Worm (Caenorhabditis elegans): ENCODE data around the gene nhr-63.
A peak's percentile ranks its signal among the peaks of the same experiment; 100 is the strongest.

The nhr-63 gene

ce11 chrV:16043686-16044085, 41.3 kb downstream of the nhr-63 start:
- TF ChIP-seq sma-9 (GFP tag; optimal IDR thresholded peaks at IDR 0.05) (peak; percentile 23), sma-9 (tag; optimal IDR thresholded peaks at IDR 0.05) (no peak), crh-2 (tag; optimal IDR thresholded peaks at IDR 0.05) (peak; percentile 23), fos-1 (tag; optimal IDR thresholded peaks at IDR 0.05) (peak; percentile 31), nhr-25 (tag; optimal IDR thresholded peaks at IDR 0.05) (no peak), nhr-10 (tag; optimal IDR thresholded peaks at IDR 0.05) (no peak)

- no peak for TF ChIP-seq ama-1 (optimal IDR thresholded peaks at IDR 0.05)
- TF ChIP-seq sma-3 (GFP tag; optimal IDR thresholded peaks at IDR 0.05) = peak; percentile 42
- TF ChIP-seq nhr-129 (tag; optimal IDR thresholded peaks at IDR 0.05) = peak; percentile 43
- TF ChIP-seq sma-9 (GFP tag; optimal IDR thresholded peaks at IDR 0.05) = peak; percentile 86
- TF ChIP-seq sma-9 (tag; optimal IDR thresholded peaks at IDR 0.05) = no peak
- no peak for TF ChIP-seq egl-27 (tag; optimal IDR thresholded peaks at IDR 0.05)
- peak; percentile 55 for TF ChIP-seq gmeb-1 (tag; optimal IDR thresholded peaks at IDR 0.05)
- TF ChIP-seq crh-2 (tag; optimal IDR thresholded peaks at IDR 0.05) = peak; percentile 76
These were observed 43.4 kb downstream of the nhr-63 start, which contains the start of gene T10C6.15 for ce11 chrV:16045837-16046236. Gene T10C6.15, minus strand, starts transcription at chrV:16045940.

ce11 chrV:16046573-16046972, 44.2 kb downstream of the nhr-63 start, which contains the start of gene ZK285.2:
Gene ZK285.2, plus strand, starts transcription at chrV:16046873.
- no peak for TF ChIP-seq peb-1 (tag; optimal IDR thresholded peaks at IDR 0.05)
- no peak for TF ChIP-seq blmp-1 (tag; optimal IDR thresholded peaks at IDR 0.05; ENCODE audit: insufficient read depth)
- TF ChIP-seq sma-9 (GFP tag; optimal IDR thresholded peaks at IDR 0.05) = no peak
- TF ChIP-seq sma-9 (tag; optimal IDR thresholded peaks at IDR 0.05) = no peak
- no peak for TF ChIP-seq gmeb-1 (tag; optimal IDR thresholded peaks at IDR 0.05)
- TF ChIP-seq unc-55 (GFP tag; optimal IDR thresholded peaks at IDR 0.05) = no peak
- no peak for TF ChIP-seq sem-4 (tag; optimal IDR thresholded peaks at IDR 0.05)
- no peak for TF ChIP-seq aly-2 (tag; optimal IDR thresholded peaks at IDR 0.05)
- TF ChIP-seq R02D3.7 (tag; optimal IDR thresholded peaks at IDR 0.05) = no peak
- TF ChIP-seq elt-1 (tag; optimal IDR thresholded peaks at IDR 0.05) = no peak
- TF ChIP-seq sma-3 (GFP tag; optimal IDR thresholded peaks at IDR 0.05) = no peak
- TF ChIP-seq mbf-1 (tag; optimal IDR thresholded peaks at IDR 0.05) = no peak

- TF ChIP-seq ceh-82 (tag; optimal IDR thresholded peaks at IDR 0.05) (no peak), nhr-10 (tag; optimal IDR thresholded peaks at IDR 0.05) (no peak), mdl-1 (tag; optimal IDR thresholded peaks at IDR 0.05) (no peak), lin-11 (tag; optimal IDR thresholded peaks at IDR 0.05) (no peak), alr-1 (tag; optimal IDR thresholded peaks at IDR 0.05) (no peak), nhr-237 (tag; optimal IDR thresholded peaks at IDR 0.05) (no peak), nhr-77 (tag; optimal IDR thresholded peaks at IDR 0.05) (no peak), nhr-6 (tag; optimal IDR thresholded peaks at IDR 0.05) (no peak), elt-3 (tag; optimal IDR thresholded peaks at IDR 0.05) (no peak), blmp-1 (tag; optimal IDR thresholded peaks at IDR 0.05; ENCODE audit: insufficient read depth) (no peak), ztf-11 (tag; optimal IDR thresholded peaks at IDR 0.05) (no peak)
These were observed 44.7 kb downstream of the nhr-63 start for ce11 chrV:16047052-16047451.

ce11 chrV:16047508-16047907, 45.1 kb downstream of the nhr-63 start, which contains the start of gene str-198:
Gene str-198, plus strand, starts transcription at chrV:16047808.
- TF ChIP-seq sma-3 (GFP tag; optimal IDR thresholded peaks at IDR 0.05) = no peak
- TF ChIP-seq nhr-21 (tag; optimal IDR thresholded peaks at IDR 0.05) = no peak
- TF ChIP-seq Y55F3AM.14 (GFP tag; optimal IDR thresholded peaks at IDR 0.05) = no peak
- no peak for TF ChIP-seq nhr-237 (tag; optimal IDR thresholded peaks at IDR 0.05)
- TF ChIP-seq gmeb-1 (tag; optimal IDR thresholded peaks at IDR 0.05) = no peak
- TF ChIP-seq aly-2 (tag; optimal IDR thresholded peaks at IDR 0.05) = no peak
- no peak for TF ChIP-seq lsy-2 (tag; optimal IDR thresholded peaks at IDR 0.05)
- TF ChIP-seq egl-27 (tag; optimal IDR thresholded peaks at IDR 0.05) = no peak
- TF ChIP-seq ceh-16 (tag; optimal IDR thresholded peaks at IDR 0.05) = no peak
- TF ChIP-seq nhr-129 (tag; optimal IDR thresholded peaks at IDR 0.05) = no peak
- TF ChIP-seq snpc-4 (tag; optimal IDR thresholded peaks at IDR 0.05) = no peak
- no peak for TF ChIP-seq elt-1 (tag; optimal IDR thresholded peaks at IDR 0.05)
- TF ChIP-seq unc-55 (GFP tag; optimal IDR thresholded peaks at IDR 0.05) = no peak
- no peak for TF ChIP-seq skn-1 (tag; optimal IDR thresholded peaks at IDR 0.05)
- TF ChIP-seq ceh-82 (tag; optimal IDR thresholded peaks at IDR 0.05) = no peak
- no peak for TF ChIP-seq dmd-4 (tag; optimal IDR thresholded peaks at IDR 0.05)
- no peak for TF ChIP-seq ZK546.5 (tag; optimal IDR thresholded peaks at IDR 0.05)
- TF ChIP-seq blmp-1 (tag; optimal IDR thresholded peaks at IDR 0.05; ENCODE audit: insufficient read depth) = no peak
- TF ChIP-seq nhr-23 (tag; optimal IDR thresholded peaks at IDR 0.05) = no peak
- no peak for TF ChIP-seq C34F6.9 (tag; optimal IDR thresholded peaks at IDR 0.05)
